Fruit fly (Drosophila melanogaster) whole organism, embryonic: Measurements from ENCODE around the gene Osi17.

ENCODE experiments used
- Asciz ChIP-seq: fragments of 200-800 bp; sonication (Bioruptor generic); optimal IDR thresholded peaks from 2 replicates; lab custom pipeline; 2017; ENCODE audit warnings: missing biosample characterization, mild to moderate bottlenecking, missing genetic modification characterization, missing genetic modification reagents
- Atf3 ChIP-seq: fragments of 200-800 bp; sonication (Bioruptor generic); optimal IDR thresholded peaks from 3 replicates; lab custom pipeline; 2016; ENCODE audit warnings: missing biosample characterization, missing genetic modification characterization
- Awh ChIP-seq: fragments of 200-800 bp; sonication (Bioruptor generic); IDR thresholded peaks from 2 replicates; pipeline ENCODE4, ENCODE4 v1.3.6; 2022; ENCODE audit warnings: missing biosample characterization, missing genetic modification characterization
- CG10979 ChIP-seq: fragments of 200-800 bp; sonication (Bioruptor generic); optimal IDR thresholded peaks from 2 replicates; lab custom pipeline; 2018; ENCODE audit warnings: missing biosample characterization, mild to moderate bottlenecking, missing genetic modification characterization, moderate library complexity
- CG12071 ChIP-seq: fragments of 200-800 bp; sonication (Bioruptor generic); optimal IDR thresholded peaks from 3 replicates; lab custom pipeline; 2018; ENCODE audit warnings: missing biosample characterization, mild to moderate bottlenecking, missing genetic modification characterization
- CG12659 ChIP-seq: fragments of 200-800 bp; sonication (Bioruptor generic); optimal IDR thresholded peaks from 3 replicates; lab custom pipeline; 2017; ENCODE audit warnings: mild to moderate bottlenecking, missing biosample characterization, missing genetic modification reagents, missing genetic modification characterization
- CG14860 ChIP-seq: fragments of 200-800 bp; sonication (Bioruptor generic); IDR thresholded peaks from 3 replicates; pipeline ENCODE4 v1.3.6; 2022; ENCODE audit warnings: missing biosample characterization, missing genetic modification characterization; ENCODE audit not compliant: partially characterized antibody
- CG14965 ChIP-seq: fragments of 200-800 bp; sonication (Bioruptor generic); optimal IDR thresholded peaks from 2 replicates; lab custom pipeline; 2016; ENCODE audit warnings: missing biosample characterization, missing genetic modification characterization, borderline replicate concordance
- CG15073 ChIP-seq: fragments of 200-800 bp; sonication (Bioruptor generic); optimal IDR thresholded peaks from 2 replicates; lab custom pipeline; 2016; ENCODE audit warnings: missing biosample characterization, missing genetic modification characterization
- CG17328 ChIP-seq: fragments of 200-800 bp; sonication (Bioruptor generic); IDR thresholded peaks from 2 replicates; pipeline ENCODE4 v1.3.6; 2022; ENCODE audit warnings: missing biosample characterization, missing genetic modification characterization
- CG17568 ChIP-seq: fragments of 200-800 bp; sonication (Bioruptor generic); optimal IDR thresholded peaks from 2 replicates; lab custom pipeline; 2018; ENCODE audit warnings: missing biosample characterization, mild to moderate bottlenecking, missing genetic modification characterization, moderate library complexity
- CG18011 ChIP-seq: fragments of 200-800 bp; sonication (Bioruptor generic); optimal IDR thresholded peaks from 2 replicates; lab custom pipeline; 2017; ENCODE audit warnings: missing biosample characterization, missing genetic modification characterization, mild to moderate bottlenecking, moderate library complexity, missing genotype
- CG1832 ChIP-seq: fragments of 200-800 bp; sonication (Bioruptor generic); optimal IDR thresholded peaks from 2 replicates; lab custom pipeline; 2017; ENCODE audit warnings: missing biosample characterization, mild to moderate bottlenecking, missing genetic modification characterization, inconsistent platforms
- CG2199 ChIP-seq: fragments of 200-800 bp; sonication (Bioruptor generic); IDR thresholded peaks from 3 replicates; pipeline ENCODE4 v1.3.6; 2022; ENCODE audit warnings: missing biosample characterization, missing genetic modification characterization
- CG3163 ChIP-seq: fragments of 200-800 bp; sonication (Bioruptor generic); optimal IDR thresholded peaks from 3 replicates; lab custom pipeline; 2016; ENCODE audit warnings: missing biosample characterization, missing genetic modification characterization
- CG34422 ChIP-seq: fragments of 200-800 bp; sonication (Bioruptor generic); IDR thresholded peaks from 3 replicates; pipeline ENCODE4 v1.3.6; 2022; ENCODE audit warnings: missing biosample characterization, missing genetic modification characterization
- CG3726 ChIP-seq: fragments of 200-800 bp; sonication (Bioruptor generic); IDR thresholded peaks from 3 replicates; pipeline ENCODE4, ENCODE4 v1.3.6; 2022; ENCODE audit warnings: missing biosample characterization, missing genetic modification characterization
- CG3847 ChIP-seq: fragments of 200-800 bp; sonication (Bioruptor generic); IDR thresholded peaks from 2 replicates; pipeline ENCODE4 v1.3.6; 2022; ENCODE audit warnings: missing biosample characterization, missing genetic modification characterization
- CG42726 ChIP-seq: fragments of 200-800 bp; sonication (Bioruptor generic); IDR thresholded peaks from 2 replicates; pipeline ENCODE4 v1.3.6; 2022; ENCODE audit warnings: missing biosample characterization, missing genetic modification characterization; ENCODE audit not compliant: partially characterized antibody
- CG7786 ChIP-seq: fragments of 200-800 bp; sonication (Bioruptor generic); optimal IDR thresholded peaks from 2 replicates; lab custom pipeline; 2016; ENCODE audit warnings: missing biosample characterization, missing genetic modification characterization
- CG9727 ChIP-seq: fragments of 200-800 bp; sonication (Bioruptor generic); optimal IDR thresholded peaks from 3 replicates; lab custom pipeline; 2017; ENCODE audit warnings: missing biosample characterization, mild to moderate bottlenecking, missing genetic modification characterization
- D ChIP-seq, 2 experiments: fragments of 200-800 bp in 1 of 2; fragments of >200 bp in 1 of 2; sonication (Bioruptor generic) in 1 of 2; optimal IDR thresholded peaks; 2 replicates in 1 of 2; 3 replicates in 1 of 2; lab custom pipeline; 2017; ENCODE audit warnings: mild to moderate bottlenecking in 1 of 2, missing biosample characterization in 1 of 2, missing genetic modification characterization in 1 of 2, missing genetic modification reagents in 1 of 2
- Dad ChIP-seq: fragments of 200-800 bp; sonication (Bioruptor generic); optimal IDR thresholded peaks from 3 replicates; lab custom pipeline; 2016; ENCODE audit warnings: missing biosample characterization, missing genetic modification characterization
- Dref ChIP-seq: fragments of 200-800 bp; sonication (Bioruptor generic); IDR thresholded peaks from 2 replicates; pipeline ENCODE4 v1.3.6; 2022; ENCODE audit warnings: missing biosample characterization, missing genetic modification characterization
- Fer2 ChIP-seq: fragments of 200-800 bp; sonication (Bioruptor generic); optimal IDR thresholded peaks from 2 replicates; lab custom pipeline; 2018; ENCODE audit warnings: missing biosample characterization, mild to moderate bottlenecking, missing genetic modification characterization, moderate library complexity
- H2.0 ChIP-seq: fragments of 200-800 bp; sonication (Bioruptor generic); IDR thresholded peaks from 2 replicates; pipeline ENCODE4 v1.3.6; 2022; ENCODE audit warnings: missing biosample characterization, missing genetic modification characterization
- HLH3B ChIP-seq: fragments of 200-800 bp; sonication (Bioruptor generic); IDR thresholded peaks from 2 replicates; pipeline ENCODE4 v1.3.6; 2022; ENCODE audit warnings: missing biosample characterization, missing genetic modification characterization
- MTF-1 ChIP-seq: fragments of 200-800 bp; sonication (Bioruptor generic); optimal IDR thresholded peaks from 2 replicates; lab custom pipeline; 2018; ENCODE audit warnings: missing biosample characterization, mild to moderate bottlenecking, missing genetic modification characterization, borderline replicate concordance
- Nf-YB ChIP-seq: fragments of 200-800 bp; sonication (Bioruptor generic); optimal IDR thresholded peaks from 3 replicates; lab custom pipeline; 2019; ENCODE audit warnings: missing biosample characterization, mild to moderate bottlenecking, missing genetic modification characterization, moderate library complexity
- Nf-YC ChIP-seq: fragments of 200-800 bp; optimal IDR thresholded peaks from 3 replicates; lab custom pipeline; 2019; ENCODE audit warnings: missing biosample characterization, mild to moderate bottlenecking, missing genetic modification characterization, moderate library complexity
- Rx ChIP-seq: fragments of 200-800 bp; sonication (Bioruptor generic); IDR thresholded peaks from 2 replicates; pipeline ENCODE4 v1.3.6; 2022; ENCODE audit warnings: missing biosample characterization, missing genetic modification characterization
- Scr ChIP-seq: fragments of 200-800 bp; sonication (Bioruptor generic); IDR thresholded peaks from 2 replicates; pipeline ENCODE4 v1.3.6; 2022; ENCODE audit warnings: missing biosample characterization, missing genetic modification characterization; ENCODE audit not compliant: partially characterized antibody
- Sry-δ ChIP-seq: fragments of 200-800 bp; sonication (Bioruptor generic); optimal IDR thresholded peaks from 2 replicates; lab custom pipeline; 2016; ENCODE audit warnings: missing biosample characterization, missing genetic modification characterization
- Taf1 ChIP-seq: fragments of 200-800 bp; sonication (Bioruptor generic); IDR thresholded peaks from 2 replicates; pipeline ENCODE4 v1.3.6; 2022; ENCODE audit warnings: missing biosample characterization, missing genetic modification characterization
- Trl ChIP-seq, 3 experiments: fragments of >200 bp in 2 of 3; fragments of 200-800 bp in 1 of 3; sonication (Bioruptor generic) in 1 of 3; optimal IDR thresholded peaks; 2 replicates in 1 of 3; 3 replicates in 2 of 3; lab custom pipeline; 2016 to 2017; ENCODE audit warnings: missing biosample characterization in 1 of 3, missing genetic modification characterization in 1 of 3
- abd-A ChIP-seq: fragments of 200-800 bp; sonication (Bioruptor generic); optimal IDR thresholded peaks from 3 replicates; lab custom pipeline; 2019; ENCODE audit warnings: missing biosample characterization, mild to moderate bottlenecking, missing genetic modification characterization, moderate library complexity
- az2 ChIP-seq: fragments of 200-800 bp; sonication (Bioruptor generic); optimal IDR thresholded peaks from 3 replicates; lab custom pipeline; 2016; ENCODE audit warnings: missing biosample characterization, missing genetic modification characterization
- cg ChIP-seq: fragments of 200-800 bp; sonication (Bioruptor generic); optimal IDR thresholded peaks from 3 replicates; lab custom pipeline; 2019; ENCODE audit warnings: missing biosample characterization, mild to moderate bottlenecking, missing genetic modification characterization, moderate library complexity
- crol ChIP-seq: fragments of 200-800 bp; sonication (Bioruptor generic); IDR thresholded peaks from 2 replicates; pipeline ENCODE4 v1.3.6; 2022; ENCODE audit warnings: missing biosample characterization, missing genetic modification characterization
- crp ChIP-seq, 2 experiments: fragments of 200-800 bp; sonication (Bioruptor generic); optimal IDR thresholded peaks; 2 replicates in 1 of 2; 3 replicates in 1 of 2; lab custom pipeline; 2017; ENCODE audit warnings: missing biosample characterization in 2 of 2, missing genetic modification characterization in 2 of 2, mild to moderate bottlenecking in 1 of 2, moderate library complexity in 1 of 2
- da ChIP-seq: fragments of 200-800 bp; sonication (Bioruptor generic); optimal IDR thresholded peaks from 2 replicates; lab custom pipeline; 2016; ENCODE audit warnings: missing biosample characterization, missing genetic modification characterization
- dm ChIP-seq: fragments of 200-800 bp; sonication (Bioruptor generic); optimal IDR thresholded peaks from 3 replicates; lab custom pipeline; 2016; ENCODE audit warnings: missing biosample characterization, missing genetic modification characterization
- emc ChIP-seq: fragments of 200-800 bp; sonication (Bioruptor generic); optimal IDR thresholded peaks from 2 replicates; lab custom pipeline; 2016; ENCODE audit warnings: missing biosample characterization, missing genetic modification characterization
- gcm2 ChIP-seq: fragments of 200-800 bp; sonication (Bioruptor generic); optimal IDR thresholded peaks from 2 replicates; lab custom pipeline; 2016; ENCODE audit warnings: missing biosample characterization, missing genetic modification characterization
- h ChIP-seq: fragments of >200 bp; optimal IDR thresholded peaks from 2 replicates; lab custom pipeline; 2017
- pros ChIP-seq: fragments of 200-800 bp; sonication (Bioruptor generic); optimal IDR thresholded peaks from 3 replicates; lab custom pipeline; 2019; ENCODE audit warnings: missing biosample characterization, mild to moderate bottlenecking, missing genetic modification characterization, moderate library complexity
- pzg ChIP-seq: fragments of 200-800 bp; sonication (Bioruptor generic); optimal IDR thresholded peaks from 3 replicates; lab custom pipeline; 2018; ENCODE audit warnings: missing biosample characterization, mild to moderate bottlenecking, missing genetic modification characterization, moderate library complexity
- repo ChIP-seq: fragments of 200-800 bp; sonication (Bioruptor generic); optimal IDR thresholded peaks from 2 replicates; lab custom pipeline; 2016; ENCODE audit warnings: missing biosample characterization, missing genetic modification characterization
- sd ChIP-seq: fragments of 200-800 bp; sonication (Bioruptor generic); optimal IDR thresholded peaks from 3 replicates; lab custom pipeline; 2018; ENCODE audit warnings: missing biosample characterization, mild to moderate bottlenecking, missing genetic modification characterization, moderate library complexity
- sna ChIP-seq: fragments of 200-800 bp; sonication (Bioruptor generic); IDR thresholded peaks from 2 replicates; pipeline ENCODE4 v1.3.6; 2022; ENCODE audit warnings: missing biosample characterization, missing genetic modification characterization; ENCODE audit not compliant: partially characterized antibody

Gene Osi17

dm6 chr3R:6350755-6351154 lies 39.2 kb downstream of the Osi17 start, which contains the start of gene Pak (continued):
- TF ChIP-seq emc = no peak
- 0 out of 2 replicates have a peak, but pooled peaks have one; percentile 12 for TF ChIP-seq CG3847 (GFP tag; lab: Robert Waterston, UW)
- TF ChIP-seq CG1832 (GFP tag; lab: Kevin White, UChicago) = no peak
- TF ChIP-seq CG14965 (GFP tag; lab: Kevin White, UChicago) = no peak
- TF ChIP-seq CG2199 (GFP tag; lab: Robert Waterston, UW) = no peak
- no peak for TF ChIP-seq Awh (GFP tag; lab: Robert Waterston, UW)
- TF ChIP-seq H2.0 (GFP tag; lab: Robert Waterston, UW) = no peak
- TF ChIP-seq D (optimal IDR thresholded peaks at IDR 0.05; lab: Kevin White, UChicago) = no peak
- TF ChIP-seq D (GFP tag; optimal IDR thresholded peaks at IDR 0.05; lab: Kevin White, UChicago) = no peak
- TF ChIP-seq Fer2 (tag; lab: Kevin White, UChicago) = no peak
- no peak for TF ChIP-seq HLH3B
- TF ChIP-seq CG7786 (GFP tag; lab: Kevin White, UChicago) = no peak
- TF ChIP-seq Scr = peak; percentile 93
- peak; percentile 95 for TF ChIP-seq CG42726 (GFP tag; lab: Robert Waterston, UW)
- no peak for TF ChIP-seq crol (GFP tag; lab: Robert Waterston, UW)
- no peak for TF ChIP-seq Trl (optimal IDR thresholded peaks at IDR 0.05; lab: Kevin White, UChicago)
- no peak for TF ChIP-seq Trl (GFP tag; optimal IDR thresholded peaks at IDR 0.05; lab: Kevin White, UChicago)
- no peak for TF ChIP-seq cg
- no peak for TF ChIP-seq Rx (GFP tag; lab: Robert Waterston, UW)
- no peak for TF ChIP-seq az2 (GFP tag; lab: Kevin White, UChicago)
- TF ChIP-seq CG3726 (GFP tag; lab: Robert Waterston, UW) = no peak
- no peak for TF ChIP-seq sd (tag; lab: Kevin White, UChicago)
- no peak for TF ChIP-seq Dad (GFP tag; lab: Kevin White, UChicago)
- TF ChIP-seq crp (GFP tag; optimal IDR thresholded peaks at IDR 0.05; lab: Kevin White, UChicago) = no peak
- peak; percentile 77 for TF ChIP-seq pzg
- TF ChIP-seq Atf3 (GFP tag; lab: Kevin White, UChicago) = no peak
- TF ChIP-seq CG15073 (GFP tag; lab: Kevin White, UChicago) = no peak
- TF ChIP-seq Taf1 (GFP tag; lab: Robert Waterston, UW) = no peak
- TF ChIP-seq gcm2 = no peak
- TF ChIP-seq Nf-YB (GFP tag; lab: Kevin White, UChicago) = no peak
- TF ChIP-seq h (lab: Kevin White, UChicago) = no peak
- no peak for TF ChIP-seq CG3163 (GFP tag; lab: Kevin White, UChicago)
- TF ChIP-seq pros (GFP tag; lab: Kevin White, UChicago) = no peak
- TF ChIP-seq Nf-YC (tag; lab: Kevin White, UChicago) = peak; percentile 41
- no peak for TF ChIP-seq CG17328 (GFP tag; lab: Robert Waterston, UW)
- no peak for TF ChIP-seq CG9727 (GFP tag; lab: Kevin White, UChicago)
- TF ChIP-seq abd-A (tag; lab: Kevin White, UChicago) = no peak
- TF ChIP-seq repo = no peak
- TF ChIP-seq dm (GFP tag; lab: Kevin White, UChicago) = peak; percentile 13
- peak; percentile 86 for TF ChIP-seq CG14860 (GFP tag; lab: Robert Waterston, UW)
- TF ChIP-seq CG10979 (tag; lab: Kevin White, UChicago) = no peak
- TF ChIP-seq da = peak; percentile 11
- no peak; the same call in 2 of the 3 replicates for TF ChIP-seq CG34422 (GFP tag; lab: Robert Waterston, UW)
- TF ChIP-seq MTF-1 = no peak
- TF ChIP-seq Asciz = no peak
- TF ChIP-seq sna = peak; percentile 92
- peak; percentile 62 for TF ChIP-seq CG12659 (GFP tag; lab: Kevin White, UChicago)
- no peak for TF ChIP-seq CG17568
- peak; percentile 93 for TF ChIP-seq Dref (GFP tag; lab: Robert Waterston, UW)
- no peak for TF ChIP-seq CG18011
- peak; percentile 97 for TF ChIP-seq Sry-δ (GFP tag; lab: Kevin White, UChicago)
- TF ChIP-seq CG12071 (GFP tag; lab: Kevin White, UChicago) = no peak
